Fruit fly (Drosophila melanogaster) S2 (cell line): Measurements from ENCODE around the gene CheA84a.

ENCODE experiments used
- CG8478 ChIP-seq: fragments of >200 bp; optimal IDR thresholded peaks from 2 replicates; lab custom pipeline; 2018
- CTCF ChIP-seq, 2 experiments: fragments of >200 bp; optimal IDR thresholded peaks; 2 replicates each; lab custom pipeline; 2018

- TF ChIP-seq CTCF (optimal IDR thresholded peaks at IDR 0.05; lab: Kevin White, UChicago) (no peak), CG8478 (lab: Kevin White, UChicago) (no peak)
Observed at dm6 chr3R:8212594-8212993, 8.0 kb upstream of the CheA84a start.
